Worm (Caenorhabditis elegans) whole organism, L1 larva: ENCODE results near the gene R07E5.11.

Experiments used
- ama-1 ChIP-seq: fragments of 150-350 bp; optimal IDR thresholded peaks from 2 replicates; lab custom pipeline; 2014
- ces-1 ChIP-seq: fragments of 150-350 bp; optimal IDR thresholded peaks from 2 replicates; lab custom pipeline; 2014; ENCODE audit warnings: missing biosample characterization, missing genetic modification reagents, missing genetic modification characterization
- elt-2 ChIP-seq: sonication (generic microtip); optimal IDR thresholded peaks from 2 replicates; lab custom pipeline; 2016; ENCODE audit warnings: missing genetic modification characterization, mild to moderate bottlenecking, inconsistent platforms, missing compliant biosample characterization, missing genetic modification reagents
- fkh-10 ChIP-seq: sonication (generic microtip); optimal IDR thresholded peaks from 2 replicates; lab custom pipeline; 2017; ENCODE audit warnings: missing biosample characterization, missing genetic modification reagents, missing genetic modification characterization
- hlh-17 ChIP-seq: fragments of 200-800 bp; sonication (Bioruptor generic); optimal IDR thresholded peaks from 2 replicates; lab custom pipeline; 2018; ENCODE audit warnings: missing genetic modification characterization, mild to moderate bottlenecking, missing compliant biosample characterization, moderate library complexity, borderline replicate concordance
- hlh-4 ChIP-seq: sonication (generic microtip); optimal IDR thresholded peaks from 2 replicates; lab custom pipeline; 2016; ENCODE audit warnings: mild to moderate bottlenecking, missing genetic modification characterization, missing compliant biosample characterization
- jun-1 ChIP-seq: fragments of 150-350 bp; optimal IDR thresholded peaks from 2 replicates; lab custom pipeline; 2014; ENCODE audit warnings: missing biosample characterization, missing genetic modification reagents, missing genetic modification characterization
- lin-14 ChIP-seq: fragments of 200-800 bp; sonication (Bioruptor generic); optimal IDR thresholded peaks from 2 replicates; lab custom pipeline; 2018; ENCODE audit warnings: mild to moderate bottlenecking, missing genetic modification characterization, moderate library complexity, missing compliant biosample characterization
- nhr-77 ChIP-seq: fragments of 150-350 bp; optimal IDR thresholded peaks from 2 replicates; lab custom pipeline; 2014; ENCODE audit warnings: missing biosample characterization, missing genetic modification characterization
- nhr-90 ChIP-seq: sonication (generic microtip); optimal IDR thresholded peaks from 2 replicates; lab custom pipeline; 2016; ENCODE audit warnings: mild to moderate bottlenecking, missing genetic modification characterization, missing compliant biosample characterization; ENCODE audit not compliant: poor library complexity
- unc-62 ChIP-seq: fragments of 150-350 bp; optimal IDR thresholded peaks from 2 replicates; lab custom pipeline; 2014; ENCODE audit warnings: missing biosample characterization, missing genetic modification reagents, missing genetic modification characterization
- ztf-11 ChIP-seq, 2 experiments: sonication (generic microtip); optimal IDR thresholded peaks; 2 replicates each; lab custom pipeline; 2016 to 2017; ENCODE audit warnings: missing genetic modification characterization in 2 of 2, missing biosample characterization in 1 of 2, missing compliant biosample characterization in 1 of 2

DNA sequence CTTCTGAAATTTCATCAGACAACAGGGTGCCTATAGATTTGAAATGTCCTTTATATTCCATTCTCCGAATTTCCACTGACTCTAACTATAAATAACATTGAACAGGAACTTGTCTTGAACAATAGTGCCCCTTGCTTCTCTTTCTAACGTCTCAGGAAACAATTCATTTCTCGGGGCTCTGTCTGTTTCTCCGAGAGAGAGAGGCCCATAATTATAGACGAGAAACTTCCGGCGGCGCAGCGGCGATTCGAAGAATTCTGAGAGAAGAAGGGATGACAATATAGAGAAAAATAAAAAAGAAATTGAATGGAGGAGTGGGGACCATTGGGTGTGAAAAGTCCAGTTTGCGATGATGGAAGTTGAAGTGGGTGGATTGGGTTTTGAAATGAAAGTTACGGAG lies 45.2 kb upstream of the R07E5.11 start:
- TF ChIP-seq nhr-77 (tag; lab: Kevin White, UChicago) (no peak), ama-1 (lab: Kevin White, UChicago) (no peak), ces-1 (GFP tag; lab: Kevin White, UChicago) (no peak), elt-2 (tag; lab: Kevin White, UChicago) (no peak), ztf-11 (tag; optimal IDR thresholded peaks at IDR 0.05; lab: Kevin White, UChicago) (no peak), hlh-17 (GFP tag; lab: Kevin White, UChicago) (no peak), nhr-90 (tag; lab: Kevin White, UChicago) (no peak), jun-1 (tag; lab: Kevin White, UChicago) (no peak), unc-62 (GFP tag; lab: Kevin White, UChicago) (no peak), fkh-10 (GFP tag; lab: Kevin White, UChicago) (no peak), lin-14 (GFP tag; lab: Kevin White, UChicago) (peak; percentile 63), hlh-4 (no peak)
